Worm (Caenorhabditis elegans) whole organism, L3 larva: ENCODE results near the gene Y69A2AR.19.

Experiments used
- ceh-28 ChIP-seq: fragments of 150-350 bp; optimal IDR thresholded peaks from 2 replicates; lab custom pipeline; 2014; ENCODE audit warnings: missing biosample characterization, missing genetic modification reagents, missing genetic modification characterization
- nhr-25 ChIP-seq: sonication (generic microtip); optimal IDR thresholded peaks from 2 replicates; lab custom pipeline; 2017; ENCODE audit warnings: missing biosample characterization, missing genetic modification characterization

DNA sequence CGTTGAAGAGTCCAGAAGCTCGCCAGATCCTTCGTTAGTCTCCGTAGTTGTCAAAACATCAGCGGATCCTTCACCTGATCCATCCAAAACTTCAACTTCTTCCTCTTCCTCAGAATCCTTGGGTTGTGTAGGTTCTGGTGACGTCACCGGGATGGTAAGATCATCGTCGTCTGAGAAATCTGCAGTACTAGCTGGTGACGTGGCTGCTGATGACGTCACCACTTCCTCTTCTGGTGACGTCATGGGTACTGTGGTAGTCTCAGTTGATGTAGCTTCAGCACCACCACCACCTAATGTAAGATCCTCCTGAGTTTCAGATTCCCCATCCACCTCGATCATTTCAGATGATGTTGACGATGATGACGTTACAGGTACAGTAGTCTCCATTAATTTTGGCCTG is 27.2 kb upstream of the Y69A2AR.19 start:
- TF ChIP-seq nhr-25 (no peak), ceh-28 (tag; lab: Kevin White, UChicago) (no peak)
